Fruit fly (Drosophila melanogaster): ENCODE results near the gene janA.

DNA sequence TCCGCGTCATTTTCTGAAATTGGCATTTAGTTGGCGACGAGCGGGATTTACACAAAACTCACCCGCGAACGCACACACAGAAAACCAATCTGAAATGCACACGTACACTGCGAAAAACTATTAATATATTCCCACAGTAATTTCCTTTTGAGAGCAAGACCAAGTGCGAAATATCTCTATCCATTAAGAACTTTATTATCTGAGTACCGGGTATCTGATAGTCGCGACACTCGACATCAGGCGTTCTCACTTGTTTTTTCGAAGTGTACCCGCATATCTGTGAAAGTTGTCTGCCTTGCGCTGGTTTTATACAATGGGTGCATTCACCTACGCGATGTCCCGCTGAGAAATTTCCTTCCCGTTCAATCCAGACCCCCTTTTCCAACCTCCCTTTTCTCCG is 36.8 kb upstream of the janA start:
- TF ChIP-seq CG17806 (tag; optimal IDR thresholded peaks at IDR 0.05) (peak; percentile 51), CG4496 (GFP tag; IDR thresholded peaks at IDR 0.05) (peak; percentile 63; the same call in 1 of the 3 replicates), CG14655 (GFP tag; optimal IDR thresholded peaks at IDR 0.05) (peak; percentile 72), Pif1B (GFP tag; optimal IDR thresholded peaks at IDR 0.05) (no peak), CG34367 (tag; optimal IDR thresholded peaks at IDR 0.05) (peak; percentile 53), CG10348 (GFP tag; IDR thresholded peaks at IDR 0.05) (no peak; the same call in 1 of the 2 replicates), CG9948 (tag; optimal IDR thresholded peaks at IDR 0.05) (peak; percentile 56)
